Fruit fly (Drosophila melanogaster) whole organism, embryonic: Measurements from ENCODE around the gene Pfdn2.

Experiments used
- Asciz ChIP-seq: fragments of 200-800 bp; sonication (Bioruptor generic); optimal IDR thresholded peaks from 2 replicates; lab custom pipeline; 2017; ENCODE audit warnings: missing biosample characterization, mild to moderate bottlenecking, missing genetic modification characterization, missing genetic modification reagents
- Atf3 ChIP-seq: fragments of 200-800 bp; sonication (Bioruptor generic); optimal IDR thresholded peaks from 3 replicates; lab custom pipeline; 2016; ENCODE audit warnings: missing biosample characterization, missing genetic modification characterization
- B-H1 ChIP-seq: fragments of 200-800 bp; sonication (Bioruptor generic); IDR thresholded peaks from 3 replicates; pipeline ENCODE4 v1.3.6; 2022; ENCODE audit warnings: missing biosample characterization, missing genetic modification characterization
- CG10431 ChIP-seq: fragments of 200-800 bp; sonication (Bioruptor generic); optimal IDR thresholded peaks from 3 replicates; lab custom pipeline; 2018; ENCODE audit warnings: missing biosample characterization, mild to moderate bottlenecking, missing genetic modification characterization
- CG13624 ChIP-seq: fragments of 200-800 bp; sonication (Bioruptor generic); optimal IDR thresholded peaks from 2 replicates; lab custom pipeline; 2016; ENCODE audit warnings: missing biosample characterization, missing genetic modification characterization
- CG13894 ChIP-seq: fragments of 200-800 bp; sonication (Bioruptor generic); optimal IDR thresholded peaks from 3 replicates; lab custom pipeline; 2018; ENCODE audit warnings: missing biosample characterization, mild to moderate bottlenecking, missing genetic modification characterization, moderate library complexity
- CG14860 ChIP-seq: fragments of 200-800 bp; sonication (Bioruptor generic); IDR thresholded peaks from 3 replicates; pipeline ENCODE4 v1.3.6; 2022; ENCODE audit warnings: missing biosample characterization, missing genetic modification characterization; ENCODE audit not compliant: partially characterized antibody
- CG15514 ChIP-seq: fragments of 200-800 bp; sonication (Bioruptor generic); optimal IDR thresholded peaks from 3 replicates; lab custom pipeline; 2017; ENCODE audit warnings: missing biosample characterization, missing genetic modification characterization, mild to moderate bottlenecking, moderate library complexity, missing genetic modification reagents
- CG17186 ChIP-seq: fragments of 200-800 bp; sonication (Bioruptor generic); optimal IDR thresholded peaks from 3 replicates; lab custom pipeline; 2017; ENCODE audit warnings: missing biosample characterization, missing genetic modification reagents, missing genetic modification characterization
- CG17912 ChIP-seq: fragments of 200-800 bp; sonication (Bioruptor generic); optimal IDR thresholded peaks from 2 replicates; lab custom pipeline; 2018; ENCODE audit warnings: missing biosample characterization, mild to moderate bottlenecking, missing genetic modification characterization
- CG31365 ChIP-seq: fragments of 200-800 bp; sonication (Bioruptor generic); optimal IDR thresholded peaks from 2 replicates; lab custom pipeline; 2018; ENCODE audit warnings: missing biosample characterization, mild to moderate bottlenecking, missing genetic modification characterization
- CG33557 ChIP-seq: fragments of 200-800 bp; sonication (Bioruptor generic); optimal IDR thresholded peaks from 2 replicates; lab custom pipeline; 2019; ENCODE audit warnings: missing biosample characterization, mild to moderate bottlenecking, missing genetic modification characterization, moderate library complexity
- CG34376 ChIP-seq: fragments of 200-800 bp; sonication (Bioruptor generic); optimal IDR thresholded peaks from 2 replicates; lab custom pipeline; 2018; ENCODE audit warnings: missing biosample characterization, mild to moderate bottlenecking, missing genetic modification characterization
- CG5245 ChIP-seq: fragments of 200-800 bp; sonication (Bioruptor generic); optimal IDR thresholded peaks from 3 replicates; lab custom pipeline; 2016; ENCODE audit warnings: missing biosample characterization, missing genetic modification characterization
- CG5953 ChIP-seq: fragments of 200-800 bp; sonication (Bioruptor generic); IDR thresholded peaks from 2 replicates; pipeline ENCODE4 v1.3.6; 2022; ENCODE audit warnings: missing biosample characterization, missing genetic modification characterization
- CG6813 ChIP-seq: fragments of 200-800 bp; sonication (Bioruptor generic); optimal IDR thresholded peaks from 2 replicates; lab custom pipeline; 2017; ENCODE audit warnings: missing biosample characterization, missing genetic modification characterization, mild to moderate bottlenecking, moderate library complexity, missing genetic modification reagents
- CG6854 ChIP-seq: fragments of 200-800 bp; sonication (Bioruptor generic); optimal IDR thresholded peaks from 3 replicates; lab custom pipeline; 2017; ENCODE audit warnings: missing biosample characterization, mild to moderate bottlenecking, missing genetic modification characterization
- CG7372 ChIP-seq: fragments of 200-800 bp; sonication (Bioruptor generic); IDR thresholded peaks from 2 replicates; pipeline ENCODE4 v1.3.6; 2022; ENCODE audit warnings: missing biosample characterization, missing genetic modification characterization
- CG9215 ChIP-seq: fragments of 200-800 bp; sonication (Bioruptor generic); IDR thresholded peaks from 2 replicates; pipeline ENCODE4 v1.3.6; 2022; ENCODE audit warnings: missing biosample characterization, missing genetic modification characterization
- CG9817 ChIP-seq: fragments of 200-800 bp; sonication (Bioruptor generic); optimal IDR thresholded peaks from 2 replicates; lab custom pipeline; 2018; ENCODE audit warnings: missing biosample characterization, mild to moderate bottlenecking, missing genetic modification characterization, moderate library complexity
- CG9876 ChIP-seq: fragments of 200-800 bp; sonication (Bioruptor generic); optimal IDR thresholded peaks from 2 replicates; lab custom pipeline; 2016; ENCODE audit warnings: missing biosample characterization, missing genetic modification characterization
- Ets65A ChIP-seq: fragments of 200-800 bp; sonication (Bioruptor generic); peaks from one replicate; lab custom pipeline; 2016; ENCODE audit warnings: missing biosample characterization, missing genetic modification characterization
- H2.0 ChIP-seq: fragments of 200-800 bp; sonication (Bioruptor generic); IDR thresholded peaks from 2 replicates; pipeline ENCODE4 v1.3.6; 2022; ENCODE audit warnings: missing biosample characterization, missing genetic modification characterization
- PHDP ChIP-seq: fragments of 200-800 bp; sonication (Bioruptor generic); optimal IDR thresholded peaks from 3 replicates; lab custom pipeline; 2018; ENCODE audit warnings: missing biosample characterization, mild to moderate bottlenecking, missing genetic modification characterization, moderate library complexity
- Rx ChIP-seq: fragments of 200-800 bp; sonication (Bioruptor generic); IDR thresholded peaks from 2 replicates; pipeline ENCODE4 v1.3.6; 2022; ENCODE audit warnings: missing biosample characterization, missing genetic modification characterization
- Six4 ChIP-seq: fragments of 200-800 bp; sonication (Bioruptor generic); optimal IDR thresholded peaks from 2 replicates; lab custom pipeline; 2016; ENCODE audit warnings: missing biosample characterization, missing genetic modification characterization
- Sox102F ChIP-seq: fragments of 200-800 bp; sonication (Bioruptor generic); optimal IDR thresholded peaks from 2 replicates; lab custom pipeline; 2018; ENCODE audit warnings: missing biosample characterization, mild to moderate bottlenecking, missing genetic modification characterization, moderate library complexity
- Sry-δ ChIP-seq: fragments of 200-800 bp; sonication (Bioruptor generic); optimal IDR thresholded peaks from 2 replicates; lab custom pipeline; 2016; ENCODE audit warnings: missing biosample characterization, missing genetic modification characterization
- Usf ChIP-seq: fragments of 200-800 bp; sonication (Bioruptor generic); optimal IDR thresholded peaks from 2 replicates; lab custom pipeline; 2017; ENCODE audit warnings: missing genotype, missing biosample characterization, missing genetic modification characterization
- Vsx1 ChIP-seq: fragments of 200-800 bp; sonication (Bioruptor generic); optimal IDR thresholded peaks from 2 replicates; lab custom pipeline; 2017; ENCODE audit warnings: missing biosample characterization, mild to moderate bottlenecking, missing genetic modification characterization, missing genetic modification reagents
- Xbp1 ChIP-seq: fragments of 200-800 bp; sonication (Bioruptor generic); optimal IDR thresholded peaks from 3 replicates; lab custom pipeline; 2016; ENCODE audit warnings: missing biosample characterization, mild to moderate bottlenecking, missing genetic modification characterization
- abd-A ChIP-seq: fragments of 200-800 bp; sonication (Bioruptor generic); optimal IDR thresholded peaks from 3 replicates; lab custom pipeline; 2019; ENCODE audit warnings: missing biosample characterization, mild to moderate bottlenecking, missing genetic modification characterization, moderate library complexity
- br ChIP-seq: fragments of >200 bp; optimal IDR thresholded peaks from 2 replicates; lab custom pipeline; 2017
- bsh ChIP-seq, 2 experiments: fragments of 200-800 bp; sonication (Bioruptor generic); optimal IDR thresholded peaks; 2 replicates each; lab custom pipeline; 2017 to 2018; ENCODE audit warnings: mild to moderate bottlenecking in 2 of 2, missing biosample characterization in 2 of 2, missing genetic modification characterization in 2 of 2, moderate library complexity in 1 of 2
- cas ChIP-seq: fragments of 200-800 bp; sonication (Bioruptor generic); IDR thresholded peaks from 2 replicates; pipeline ENCODE4 v1.3.6; 2022; ENCODE audit warnings: missing biosample characterization, missing genetic modification characterization
- dimm ChIP-seq: fragments of 200-800 bp; sonication (Bioruptor generic); IDR thresholded peaks from 2 replicates; pipeline ENCODE4 v1.3.6; 2022; ENCODE audit warnings: missing biosample characterization, missing genetic modification characterization
- dm ChIP-seq: fragments of 200-800 bp; sonication (Bioruptor generic); optimal IDR thresholded peaks from 3 replicates; lab custom pipeline; 2016; ENCODE audit warnings: missing biosample characterization, missing genetic modification characterization
- esg ChIP-seq: fragments of 200-800 bp; sonication (Bioruptor generic); conservative IDR thresholded peaks from 2 replicates; pipeline ENCODE4 v1.3.6; 2022; ENCODE audit warnings: missing biosample characterization, missing genetic modification characterization
- eyg ChIP-seq: fragments of 200-800 bp; sonication (Bioruptor generic); optimal IDR thresholded peaks from 3 replicates; lab custom pipeline; 2016; ENCODE audit warnings: missing biosample characterization, missing genetic modification characterization
- ftz-f1 ChIP-seq: fragments of 200-800 bp; sonication (Bioruptor generic); optimal IDR thresholded peaks from 2 replicates; lab custom pipeline; 2016; ENCODE audit warnings: missing biosample characterization, missing genetic modification characterization
- fu2 ChIP-seq: fragments of 200-800 bp; sonication (Bioruptor generic); optimal IDR thresholded peaks from 2 replicates; lab custom pipeline; 2016; ENCODE audit warnings: missing biosample characterization, missing genetic modification characterization
- gfzf ChIP-seq: fragments of 200-800 bp; sonication (Bioruptor generic); optimal IDR thresholded peaks from 2 replicates; lab custom pipeline; 2016; ENCODE audit warnings: missing biosample characterization, mild to moderate bottlenecking, missing genetic modification characterization, moderate library complexity
- h ChIP-seq: fragments of >200 bp; optimal IDR thresholded peaks from 2 replicates; lab custom pipeline; 2017
- kay ChIP-seq: fragments of 200-800 bp; sonication (Bioruptor generic); optimal IDR thresholded peaks from 2 replicates; lab custom pipeline; 2016; ENCODE audit warnings: missing biosample characterization, missing genetic modification characterization
- phol ChIP-seq: fragments of 200-800 bp; sonication (Bioruptor generic); optimal IDR thresholded peaks from 3 replicates; lab custom pipeline; 2018; ENCODE audit warnings: missing biosample characterization, mild to moderate bottlenecking, missing genetic modification characterization, moderate library complexity
- prd ChIP-seq, 3 experiments: fragments of >200 bp in 2 of 3; fragments of 200-800 bp in 1 of 3; sonication (Bioruptor generic) in 1 of 3; optimal IDR thresholded peaks in 2 of 3; IDR thresholded peaks in 1 of 3; 2 replicates in 2 of 3; 3 replicates in 1 of 3; pipeline versions ENCODE4 v1.3.6 to Lab custom; 2017 to 2022; ENCODE audit warnings: missing biosample characterization in 1 of 3, missing genetic modification characterization in 1 of 3
- pros ChIP-seq: fragments of 200-800 bp; sonication (Bioruptor generic); optimal IDR thresholded peaks from 3 replicates; lab custom pipeline; 2019; ENCODE audit warnings: missing biosample characterization, mild to moderate bottlenecking, missing genetic modification characterization, moderate library complexity
- row ChIP-seq: fragments of 200-800 bp; sonication (Bioruptor generic); IDR thresholded peaks from 3 replicates; pipeline ENCODE4 v1.3.6; 2022; ENCODE audit warnings: missing biosample characterization, missing genetic modification characterization
- tll ChIP-seq, 2 experiments: fragments of 200-800 bp in 1 of 2; fragments of >200 bp in 1 of 2; sonication (Bioruptor generic) in 1 of 2; optimal IDR thresholded peaks; 2 replicates each; lab custom pipeline; 2017 to 2019; ENCODE audit warnings: missing biosample characterization in 2 of 2, missing genetic modification characterization in 2 of 2, mild to moderate bottlenecking in 1 of 2, moderate library complexity in 1 of 2
- vnd ChIP-seq: fragments of 200-800 bp; sonication (Bioruptor generic); IDR thresholded peaks from 3 replicates; pipeline ENCODE4 v1.3.6; 2022; ENCODE audit warnings: missing biosample characterization, missing genetic modification characterization; ENCODE audit not compliant: partially characterized antibody
- zf30C ChIP-seq: fragments of 200-800 bp; sonication (Bioruptor generic); optimal IDR thresholded peaks from 3 replicates; lab custom pipeline; 2018; ENCODE audit warnings: missing biosample characterization, mild to moderate bottlenecking, missing genetic modification characterization

Gene Pfdn2

DNA sequence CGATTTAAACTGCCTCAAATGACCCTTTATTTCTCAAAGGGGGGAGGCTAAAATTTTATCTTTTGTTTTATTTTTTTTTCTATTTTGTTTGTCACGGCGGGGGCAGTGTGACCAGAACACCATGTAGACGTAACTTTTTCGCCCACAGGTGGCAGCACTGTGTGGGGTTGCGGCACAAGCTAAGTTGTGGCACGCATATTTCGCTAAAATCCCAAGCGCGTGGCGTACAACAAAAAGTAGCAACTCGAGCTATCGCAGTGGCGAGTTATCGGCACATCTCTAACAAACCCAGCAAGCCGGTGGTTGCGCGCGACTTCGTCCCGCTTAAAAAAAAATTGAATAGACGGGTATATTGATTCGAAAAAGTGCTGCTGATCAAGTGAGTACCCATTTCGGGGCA, 48.9 kb upstream of the Pfdn2 start, which contains the start of the genes Ufd1 and NaPi-III (continued):
- TF ChIP-seq CG9817 (tag; lab: Kevin White, UChicago) (peak; percentile 15), CG34376 (GFP tag; lab: Kevin White, UChicago) (no peak), B-H1 (no peak), CG6813 (GFP tag; lab: Kevin White, UChicago) (no peak), cas (GFP tag; lab: Robert Waterston, UW) (no peak), CG9215 (GFP tag; lab: Robert Waterston, UW) (no peak; the same call in 1 of the 2 replicates), dimm (GFP tag; lab: Robert Waterston, UW) (no peak), PHDP (no peak), h (lab: Kevin White, UChicago) (no peak), CG13894 (tag; lab: Kevin White, UChicago) (peak; percentile 80), Asciz (GFP tag; lab: Kevin White, UChicago) (no peak), Sox102F (GFP tag; lab: Kevin White, UChicago) (peak; percentile 16), zf30C (GFP tag; lab: Kevin White, UChicago) (peak; percentile 26), CG14860 (GFP tag; lab: Robert Waterston, UW) (peak; percentile 64), CG15514 (GFP tag; lab: Kevin White, UChicago) (peak; percentile 80), tll (GFP tag; optimal IDR thresholded peaks at IDR 0.05; lab: Kevin White, UChicago) (no peak), br (lab: Kevin White, UChicago) (no peak), phol (peak; percentile 59), CG9876 (peak; percentile 47), gfzf (GFP tag; lab: Kevin White, UChicago) (peak; percentile 98), Atf3 (peak; percentile 5), Rx (GFP tag; lab: Robert Waterston, UW) (no peak), abd-A (tag; lab: Kevin White, UChicago) (no peak), pros (GFP tag; lab: Kevin White, UChicago) (no peak), bsh (GFP tag; optimal IDR thresholded peaks at IDR 0.05; lab: Kevin White, UChicago) (no peak), vnd (GFP tag; lab: Robert Waterston, UW) (peak; percentile 61; the same call in 2 of the 3 replicates), Xbp1 (peak; percentile 40), dm (GFP tag; lab: Kevin White, UChicago) (peak; percentile 73), esg (GFP tag; lab: Robert Waterston, UW) (no peak), Vsx1 (GFP tag; lab: Kevin White, UChicago) (no peak), ftz-f1 (GFP tag; lab: Kevin White, UChicago) (peak; percentile 66), fu2 (GFP tag; lab: Kevin White, UChicago) (peak; percentile 17), CG17912 (GFP tag; lab: Kevin White, UChicago) (no peak), H2.0 (GFP tag; lab: Robert Waterston, UW) (0 out of 2 replicates have a peak, but pooled peaks have one; percentile 5), eyg (GFP tag; lab: Kevin White, UChicago) (peak; percentile 71), CG7372 (no peak), CG33557 (no peak), CG6854 (GFP tag; lab: Kevin White, UChicago) (no peak), CG5245 (peak; percentile 17), prd (optimal IDR thresholded peaks at IDR 0.05; lab: Kevin White, UChicago) (no peak), prd (GFP tag; IDR thresholded peaks at IDR 0.05; lab: Robert Waterston, UW) (peak; percentile 35; the same call in 1 of the 3 replicates), Ets65A (peak; percentile 88), Sry-δ (GFP tag; lab: Kevin White, UChicago) (peak; percentile 97), CG10431 (GFP tag; lab: Kevin White, UChicago) (peak; percentile 13), CG5953 (GFP tag; lab: Robert Waterston, UW) (no peak), Usf (no peak), CG17186 (GFP tag; lab: Kevin White, UChicago) (peak; percentile 92), CG13624 (GFP tag; lab: Kevin White, UChicago) (peak; percentile 68), row (GFP tag; lab: Robert Waterston, UW) (peak; percentile 45; the same call in 2 of the 3 replicates), kay (GFP tag; lab: Kevin White, UChicago) (peak; percentile 15), Six4 (no peak), CG31365 (tag; lab: Kevin White, UChicago) (no peak)
